Fruit fly (Drosophila melanogaster): ENCODE data around the gene Rcd4.

Rcd4 gene

DNA sequence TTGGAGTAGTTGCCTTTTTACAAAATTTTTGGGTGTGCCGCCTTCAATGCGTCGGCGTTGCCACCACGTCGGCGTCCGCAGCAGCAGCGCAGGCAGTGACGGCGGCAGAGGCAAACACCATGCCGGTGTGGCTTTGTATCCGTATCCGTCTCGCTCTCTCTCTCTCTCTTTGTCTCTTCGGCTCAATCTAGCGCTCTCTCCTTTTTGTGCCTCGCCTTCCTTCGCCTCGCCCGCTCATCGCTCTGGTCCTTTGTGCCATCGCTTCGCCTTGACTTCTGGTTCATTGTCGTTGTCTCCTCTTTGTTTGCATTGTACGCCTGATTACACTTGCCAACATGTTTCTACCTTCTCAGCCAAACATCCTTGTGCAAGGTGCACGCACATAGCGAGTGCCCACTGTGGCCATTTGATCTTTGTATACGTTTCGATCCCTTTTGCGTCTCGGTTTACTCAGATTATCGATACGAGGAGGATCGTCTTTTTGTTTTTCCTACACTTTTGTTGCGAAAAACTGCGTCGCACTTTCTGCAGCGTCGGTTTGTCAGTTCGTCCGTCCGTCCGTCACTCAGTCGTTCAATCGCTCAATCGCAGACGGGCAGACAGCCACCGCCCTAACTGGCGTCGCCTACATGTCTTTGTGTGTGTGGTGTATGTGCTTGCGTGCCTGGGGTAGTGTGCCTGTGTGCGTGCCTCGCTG is 33.8 kb downstream of the Rcd4 start (continued):
- TF ChIP-seq CG10209 (GFP tag; optimal IDR thresholded peaks at IDR 0.05): peak; percentile 51
- TF ChIP-seq CG9215 (GFP tag; IDR thresholded peaks at IDR 0.05): no peak
- TF ChIP-seq Usf (GFP tag; optimal IDR thresholded peaks at IDR 0.05): no peak
- TF ChIP-seq vvl (GFP tag; IDR thresholded peaks at IDR 0.05): no peak
- no peak for TF ChIP-seq CG4820 (GFP tag; optimal IDR thresholded peaks at IDR 0.05)
- TF ChIP-seq ham (GFP tag; IDR thresholded peaks at IDR 0.05): no peak
- TF ChIP-seq CG10431 (GFP tag; optimal IDR thresholded peaks at IDR 0.05): no peak
- no peak for TF ChIP-seq sc (optimal IDR thresholded peaks at IDR 0.05)
- TF ChIP-seq sc (GFP tag; optimal IDR thresholded peaks at IDR 0.05): no peak
- no peak for TF ChIP-seq ap (GFP tag; IDR thresholded peaks at IDR 0.05)
- no peak for TF ChIP-seq CG6654 (GFP tag; optimal IDR thresholded peaks at IDR 0.05)
- peak; percentile 35 for TF ChIP-seq Dp (GFP tag; optimal IDR thresholded peaks at IDR 0.05)
- TF ChIP-seq Rx (GFP tag; IDR thresholded peaks at IDR 0.05): no peak
- no peak for TF ChIP-seq bowl (GFP tag; IDR thresholded peaks at IDR 0.05)
- no peak for TF ChIP-seq repo (GFP tag; optimal IDR thresholded peaks at IDR 0.05)
- no peak; the same call in 2 of the 3 replicates for TF ChIP-seq CG17361 (GFP tag; IDR thresholded peaks at IDR 0.05)
- no peak for TF ChIP-seq CG1603 (tag; optimal IDR thresholded peaks at IDR 0.05)
- TF ChIP-seq az2 (GFP tag; optimal IDR thresholded peaks at IDR 0.05): no peak
- TF ChIP-seq tin (GFP tag; optimal IDR thresholded peaks at IDR 0.05): peak; percentile 5
- no peak for TF ChIP-seq CG32767 (GFP tag; IDR thresholded peaks at IDR 0.05)
- peak; percentile 31; the same call in 1 of the 2 replicates for TF ChIP-seq CG9932 (GFP tag; IDR thresholded peaks at IDR 0.05)
- no peak for TF ChIP-seq exex (tag; optimal IDR thresholded peaks at IDR 0.05)
- no peak for TF ChIP-seq Ada2b (GFP tag; IDR thresholded peaks at IDR 0.05)
- TF ChIP-seq NC2α (GFP tag; optimal IDR thresholded peaks at IDR 0.05): no peak
- TF ChIP-seq sens (GFP tag): peak; percentile 72
- TF ChIP-seq Asciz (GFP tag; optimal IDR thresholded peaks at IDR 0.05): no peak
- TF ChIP-seq CG30403 (GFP tag; optimal IDR thresholded peaks at IDR 0.05): no peak
- no peak for TF ChIP-seq CG7987 (GFP tag; optimal IDR thresholded peaks at IDR 0.05)
- TF ChIP-seq rib (GFP tag; IDR thresholded peaks at IDR 0.05): 0 out of 2 replicates have a peak, but pooled peaks have one; percentile 12
- TF ChIP-seq bcd (GFP tag; optimal IDR thresholded peaks at IDR 0.05): no peak
- TF ChIP-seq CG8089 (GFP tag; optimal IDR thresholded peaks at IDR 0.05): no peak
- no peak for TF ChIP-seq tx (GFP tag; optimal IDR thresholded peaks at IDR 0.05)
- no peak for TF ChIP-seq hb (GFP tag; IDR thresholded peaks at IDR 0.05; ENCODE audit: partially characterized antibody)
- TF ChIP-seq Nf-YA (GFP tag; IDR thresholded peaks at IDR 0.05): no peak
- TF ChIP-seq nom (GFP tag; optimal IDR thresholded peaks at IDR 0.05): peak; percentile 83
- no peak for TF ChIP-seq CG12744 (GFP tag; optimal IDR thresholded peaks at IDR 0.05)
- TF ChIP-seq scrt (GFP tag; optimal IDR thresholded peaks at IDR 0.05): no peak
- no peak for TF ChIP-seq CG9876 (GFP tag; optimal IDR thresholded peaks at IDR 0.05)
- TF ChIP-seq slou (GFP tag; optimal IDR thresholded peaks at IDR 0.05): no peak
- no peak for TF ChIP-seq CG10462 (GFP tag; optimal IDR thresholded peaks at IDR 0.05)
- no peak for TF ChIP-seq klu (GFP tag; IDR thresholded peaks at IDR 0.05)
- no peak for TF ChIP-seq CG18262 (tag; optimal IDR thresholded peaks at IDR 0.05)
- no peak for TF ChIP-seq Camta (GFP tag; optimal IDR thresholded peaks at IDR 0.05)
- TF ChIP-seq ci (GFP tag; IDR thresholded peaks at IDR 0.05): peak; percentile 29; the same call in 1 of the 3 replicates
- TF ChIP-seq croc (GFP tag; conservative IDR thresholded peaks at IDR 0.05): no peak
- TF ChIP-seq CG15479 (GFP tag; optimal IDR thresholded peaks at IDR 0.05): peak; percentile 100
- TF ChIP-seq CG7372 (GFP tag; IDR thresholded peaks at IDR 0.05): no peak
- TF ChIP-seq Elba2 (GFP tag; optimal IDR thresholded peaks at IDR 0.05): no peak
- TF ChIP-seq crp (GFP tag; optimal IDR thresholded peaks at IDR 0.05): no peak
- no peak for TF ChIP-seq CG7963 (GFP tag; IDR thresholded peaks at IDR 0.05; ENCODE audit: partially characterized antibody)
- TF ChIP-seq knrl (GFP tag; IDR thresholded peaks at IDR 0.05; ENCODE audit: partially characterized antibody): no peak

Data from whole organism, embryonic.